Fruit fly (Drosophila melanogaster): ENCODE measurements around the gene PpD3.

Gene PpD3

DNA sequence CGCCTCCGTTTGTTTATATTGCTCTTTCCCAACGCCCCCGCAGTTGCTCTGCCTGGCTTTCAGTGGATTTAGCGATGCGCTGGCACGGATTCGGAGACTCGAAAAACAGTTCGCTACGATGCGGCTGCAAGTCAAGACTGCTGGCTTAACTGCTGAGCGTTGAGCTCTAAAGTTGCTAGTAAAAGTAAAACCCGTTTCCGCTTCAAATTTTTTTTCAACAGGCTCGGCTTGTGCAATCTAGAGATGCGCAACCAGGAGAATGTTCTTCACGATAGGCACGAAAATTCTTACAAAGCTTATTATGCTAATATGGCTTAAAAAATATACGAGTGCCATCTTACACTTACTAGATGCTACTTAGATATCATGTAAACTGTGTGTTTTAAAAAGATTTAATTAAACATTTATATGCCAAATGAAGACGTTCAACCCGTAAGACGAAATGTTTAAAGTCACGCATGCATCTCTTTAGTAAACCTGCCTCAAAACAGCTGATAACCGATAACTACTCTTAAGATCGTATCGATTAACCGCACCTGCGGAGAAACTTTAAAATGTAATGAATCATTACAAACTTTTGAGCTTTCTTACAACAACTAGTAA is 302 bp upstream of the PpD3 start, which contains the start of gene CG12948 (continued):
- no peak for TF ChIP-seq CG11723 (GFP tag; optimal IDR thresholded peaks at IDR 0.05)
- TF ChIP-seq nerfin-1 (tag; optimal IDR thresholded peaks at IDR 0.05) = peak; percentile 49
- TF ChIP-seq zf30C (GFP tag; optimal IDR thresholded peaks at IDR 0.05) = no peak
- TF ChIP-seq CG8089 (GFP tag; optimal IDR thresholded peaks at IDR 0.05) = no peak
- no peak for TF ChIP-seq sisA (GFP tag; IDR thresholded peaks at IDR 0.05)
- 0 out of 2 replicates have a peak, but pooled peaks have one; percentile 10 for TF ChIP-seq CG14441 (GFP tag; IDR thresholded peaks at IDR 0.05)
- TF ChIP-seq YL-1 (GFP tag; optimal IDR thresholded peaks at IDR 0.05) = peak; percentile 45
- TF ChIP-seq CG3407 (GFP tag; optimal IDR thresholded peaks at IDR 0.05) = no peak
- peak; percentile 16 for TF ChIP-seq twi (tag; optimal IDR thresholded peaks at IDR 0.05)
- no peak for TF ChIP-seq tup (GFP tag; optimal IDR thresholded peaks at IDR 0.05)
- peak; percentile 31; the same call in 1 of the 2 replicates for TF ChIP-seq Atf6 (GFP tag; IDR thresholded peaks at IDR 0.05)
- TF ChIP-seq btn (GFP tag; optimal IDR thresholded peaks at IDR 0.05) = no peak
- no peak for TF ChIP-seq CG2712 (tag; optimal IDR thresholded peaks at IDR 0.05)
- TF ChIP-seq CHES-1-like (GFP tag; optimal IDR thresholded peaks at IDR 0.05) = peak; percentile 11
- TF ChIP-seq sens-2 (GFP tag; IDR thresholded peaks at IDR 0.05) = no peak
- peak; percentile 71 for TF ChIP-seq MBD-R2 (GFP tag; IDR thresholded peaks at IDR 0.05)
- peak; percentile 71 for TF ChIP-seq tna (GFP tag; IDR thresholded peaks at IDR 0.05; ENCODE audit: partially characterized antibody)
- TF ChIP-seq chm (GFP tag; IDR thresholded peaks at IDR 0.05) = no peak
- no peak for TF ChIP-seq pb (GFP tag; optimal IDR thresholded peaks at IDR 0.05)
- no peak for TF ChIP-seq pfk (GFP tag; optimal IDR thresholded peaks at IDR 0.05)
- no peak for TF ChIP-seq gsb (GFP tag; IDR thresholded peaks at IDR 0.05)
- no peak for TF ChIP-seq Elba2 (GFP tag; optimal IDR thresholded peaks at IDR 0.05)
- peak; percentile 18 for TF ChIP-seq CG9609 (GFP tag; optimal IDR thresholded peaks at IDR 0.05)
- peak; percentile 54 for TF ChIP-seq Hsf (GFP tag; optimal IDR thresholded peaks at IDR 0.05)
- TF ChIP-seq ap (GFP tag; IDR thresholded peaks at IDR 0.05) = no peak
- no peak for TF ChIP-seq CG10654 (GFP tag; optimal IDR thresholded peaks at IDR 0.05)
- TF ChIP-seq CG18764 (GFP tag; optimal IDR thresholded peaks at IDR 0.05) = no peak
- no peak for TF ChIP-seq psq (GFP tag; optimal IDR thresholded peaks at IDR 0.05)
- TF ChIP-seq CG10147 (GFP tag; optimal IDR thresholded peaks at IDR 0.05) = no peak
- no peak for TF ChIP-seq Hr39 (optimal IDR thresholded peaks at IDR 0.05)
- no peak for TF ChIP-seq Atf3 (GFP tag; optimal IDR thresholded peaks at IDR 0.05)
- TF ChIP-seq CG1529 (GFP tag; optimal IDR thresholded peaks at IDR 0.05) = peak; percentile 13
- no peak for TF ChIP-seq jing (GFP tag; optimal IDR thresholded peaks at IDR 0.05)
- TF ChIP-seq Dip3 (GFP tag; optimal IDR thresholded peaks at IDR 0.05) = peak; percentile 45
- peak; percentile 22 for TF ChIP-seq Atf-2 (GFP tag; optimal IDR thresholded peaks at IDR 0.05)
- no peak for TF ChIP-seq disco-r (GFP tag; optimal IDR thresholded peaks at IDR 0.05)
- TF ChIP-seq dan (GFP tag; IDR thresholded peaks at IDR 0.05) = no peak
- TF ChIP-seq her (GFP tag; optimal IDR thresholded peaks at IDR 0.05) = peak; percentile 41
- TF ChIP-seq CG11398 (GFP tag; optimal IDR thresholded peaks at IDR 0.05) = no peak
- TF ChIP-seq Side (GFP tag; optimal IDR thresholded peaks at IDR 0.05) = peak; percentile 19
- TF ChIP-seq abd-A (tag; optimal IDR thresholded peaks at IDR 0.05) = no peak
- TF ChIP-seq CG17328 (GFP tag; IDR thresholded peaks at IDR 0.05) = no peak
- 0 out of 2 replicates have a peak, but pooled peaks have one; percentile 28 for TF ChIP-seq CG4404 (GFP tag; IDR thresholded peaks at IDR 0.05)
- TF ChIP-seq CG17829 (tag; optimal IDR thresholded peaks at IDR 0.05) = peak; percentile 57
- TF ChIP-seq CG6854 (GFP tag; optimal IDR thresholded peaks at IDR 0.05) = no peak
- no peak for TF ChIP-seq Sox100B (GFP tag; optimal IDR thresholded peaks at IDR 0.05)
- TF ChIP-seq CG15073 (GFP tag; optimal IDR thresholded peaks at IDR 0.05) = no peak
- no peak for TF ChIP-seq ro (GFP tag; IDR thresholded peaks at IDR 0.05)
- no peak for TF ChIP-seq TFAM (GFP tag; optimal IDR thresholded peaks at IDR 0.05)
- peak; percentile 56 for TF ChIP-seq CG17385 (GFP tag; optimal IDR thresholded peaks at IDR 0.05)
- peak; percentile 78 for TF ChIP-seq Bgb (GFP tag; IDR thresholded peaks at IDR 0.05; ENCODE audit: partially characterized antibody)
- TF ChIP-seq croc (GFP tag; conservative IDR thresholded peaks at IDR 0.05) = no peak

All from whole organism, embryonic.